Worm (Caenorhabditis elegans) whole organism, young adult: ENCODE measurements around the gene F22H10.11.

ENCODE experiments used
- B0261.1 ChIP-seq: sonication (generic microtip); optimal IDR thresholded peaks from 2 replicates; lab custom pipeline; 2016; ENCODE audit warnings: mild to moderate bottlenecking, missing genetic modification characterization, moderate library complexity, missing compliant biosample characterization
- C17E4.6 ChIP-seq: fragments of 200-800 bp; sonication (Bioruptor generic); IDR thresholded peaks from 2 replicates; pipeline ENCODE4 v1.3.6; 2022; ENCODE audit warnings: missing genetic modification reagents, missing genetic modification characterization, missing compliant biosample characterization
- F10E7.11 ChIP-seq: sonication (generic microtip); optimal IDR thresholded peaks from 2 replicates; lab custom pipeline; 2017; ENCODE audit warnings: mild to moderate bottlenecking, missing genetic modification characterization, moderate library complexity, missing compliant biosample characterization
- F33H1.4 ChIP-seq: fragments of 200-800 bp; sonication (Bioruptor generic); IDR thresholded peaks from 2 replicates; pipeline ENCODE4 v1.3.6; 2022; ENCODE audit warnings: missing genetic modification reagents, missing genetic modification characterization, missing compliant biosample characterization
- F39B2.1 ChIP-seq: fragments of 200-800 bp; sonication (Bioruptor generic); IDR thresholded peaks from 2 replicates; pipeline ENCODE4 v1.3.6; 2022; ENCODE audit warnings: missing genetic modification reagents, missing genetic modification characterization, missing compliant biosample characterization
- K12H6.12 ChIP-seq: fragments of 200-800 bp; sonication (Bioruptor generic); optimal IDR thresholded peaks from 2 replicates; lab custom pipeline; 2018; ENCODE audit warnings: mild to moderate bottlenecking, missing genetic modification characterization, missing compliant biosample characterization
- T26A5.8 ChIP-seq: sonication (generic microtip); optimal IDR thresholded peaks from 2 replicates; lab custom pipeline; 2016; ENCODE audit warnings: missing genetic modification characterization, missing compliant biosample characterization
- Y53F4B.3 ChIP-seq: fragments of 200-800 bp; sonication (Bioruptor generic); IDR thresholded peaks from 2 replicates; pipeline ENCODE4 v1.3.6; 2022; ENCODE audit warnings: missing genetic modification reagents, missing genetic modification characterization, missing compliant biosample characterization
- Y53G8AR.9 ChIP-seq: fragments of 200-800 bp; sonication (Bioruptor generic); conservative IDR thresholded peaks from 2 replicates; pipeline ENCODE4 v1.3.6; 2022; ENCODE audit warnings: missing genetic modification reagents, missing genetic modification characterization, missing compliant biosample characterization
- Y67H2A.10 ChIP-seq: fragments of 200-800 bp; sonication (Bioruptor generic); conservative IDR thresholded peaks from 2 replicates; pipeline ENCODE4 v1.3.6; 2022; ENCODE audit warnings: missing genetic modification reagents, missing genetic modification characterization, missing compliant biosample characterization
- Y79H2A.3 ChIP-seq: fragments of 200-800 bp; sonication (Bioruptor generic); conservative IDR thresholded peaks from 2 replicates; pipeline ENCODE4 v1.3.6; 2022; ENCODE audit warnings: missing genetic modification reagents, missing genetic modification characterization, missing compliant biosample characterization
- Y95B8A.8 ChIP-seq: fragments of 200-800 bp; sonication (Bioruptor generic); IDR thresholded peaks from 2 replicates; pipeline ENCODE4 v1.3.6; 2022; ENCODE audit warnings: missing genetic modification reagents, missing genetic modification characterization, missing compliant biosample characterization
- akir-1 ChIP-seq: fragments of 200-800 bp; sonication (Bioruptor generic); optimal IDR thresholded peaks from 2 replicates; lab custom pipeline; 2018; ENCODE audit warnings: mild to moderate bottlenecking, missing genetic modification characterization, moderate library complexity, missing compliant biosample characterization
- aptf-2 ChIP-seq: fragments of 200-800 bp; sonication (Bioruptor generic); conservative IDR thresholded peaks from 2 replicates; pipeline ENCODE4 v1.3.6; 2022; ENCODE audit warnings: missing genetic modification reagents, missing genetic modification characterization, missing compliant biosample characterization
- atf-7 ChIP-seq: sonication (generic microtip); optimal IDR thresholded peaks from 2 replicates; lab custom pipeline; 2017; ENCODE audit warnings: mild to moderate bottlenecking, missing genetic modification characterization, missing compliant biosample characterization
- athp-1 ChIP-seq: sonication (generic microtip); optimal IDR thresholded peaks from 2 replicates; lab custom pipeline; 2017; ENCODE audit warnings: mild to moderate bottlenecking, missing genetic modification characterization, missing compliant biosample characterization
- attf-6 ChIP-seq: fragments of 200-800 bp; sonication (Bioruptor generic); IDR thresholded peaks from 2 replicates; pipeline ENCODE4 v1.3.6; 2022; ENCODE audit warnings: missing genetic modification reagents, missing genetic modification characterization, missing compliant biosample characterization
- bed-1 ChIP-seq: fragments of 200-800 bp; sonication (Bioruptor generic); IDR thresholded peaks from 2 replicates; pipeline ENCODE4 v1.3.6; 2022; ENCODE audit warnings: missing genetic modification reagents, missing genetic modification characterization, missing compliant biosample characterization
- ccch-3 ChIP-seq: fragments of 200-800 bp; sonication (Bioruptor generic); optimal IDR thresholded peaks from 2 replicates; lab custom pipeline; 2018; ENCODE audit warnings: mild to moderate bottlenecking, missing genetic modification characterization, missing compliant biosample characterization
- cebp-1 ChIP-seq, 2 experiments: fragments of 200-800 bp in 1 of 2; sonication (Bioruptor generic) in 1 of 2; sonication (generic microtip) in 1 of 2; IDR thresholded peaks in 1 of 2; optimal IDR thresholded peaks in 1 of 2; 2 replicates each; pipeline versions ENCODE4 v1.3.6 to Lab custom; 2017 to 2022; ENCODE audit warnings: missing compliant biosample characterization in 2 of 2, missing genetic modification characterization in 2 of 2, mild to moderate bottlenecking in 1 of 2, missing genetic modification reagents in 1 of 2, moderate library complexity in 1 of 2
- ceh-100 ChIP-seq: fragments of 200-800 bp; sonication (Bioruptor generic); IDR thresholded peaks from 2 replicates; pipeline ENCODE4 v1.3.6; 2022; ENCODE audit warnings: missing genetic modification reagents, missing genetic modification characterization, missing compliant biosample characterization
- ceh-40 ChIP-seq: fragments of 200-800 bp; sonication (Bioruptor generic); IDR thresholded peaks from 2 replicates; pipeline ENCODE4 v1.3.6; 2022; ENCODE audit warnings: missing genetic modification characterization, missing compliant biosample characterization
- ceh-91 ChIP-seq: fragments of 200-800 bp; sonication (Bioruptor generic); IDR thresholded peaks from 2 replicates; pipeline ENCODE4 v1.3.6; 2022; ENCODE audit warnings: missing genetic modification reagents, missing genetic modification characterization, missing compliant biosample characterization
- chd-7 ChIP-seq: sonication (generic microtip); optimal IDR thresholded peaks from 2 replicates; lab custom pipeline; 2016; ENCODE audit warnings: mild to moderate bottlenecking, missing genetic modification characterization, moderate library complexity, missing compliant biosample characterization
- dox-1 ChIP-seq: fragments of 200-800 bp; sonication (Bioruptor generic); IDR thresholded peaks from 2 replicates; pipeline ENCODE4 v1.3.6; 2022; ENCODE audit warnings: missing genetic modification reagents, missing genetic modification characterization, missing compliant biosample characterization
- dpff-1 ChIP-seq: sonication (generic microtip); optimal IDR thresholded peaks from 2 replicates; lab custom pipeline; 2017; ENCODE audit warnings: mild to moderate bottlenecking, missing genetic modification characterization, missing compliant biosample characterization
- egl-18 ChIP-seq: fragments of 200-800 bp; sonication (Bioruptor generic); IDR thresholded peaks from 2 replicates; pipeline ENCODE4 v1.3.6; 2022; ENCODE audit warnings: missing genetic modification reagents, missing genetic modification characterization, missing compliant biosample characterization
- hlh-26 ChIP-seq: fragments of 200-800 bp; sonication (Bioruptor generic); conservative IDR thresholded peaks from 2 replicates; pipeline ENCODE4 v1.3.6; 2022; ENCODE audit warnings: missing genetic modification reagents, missing genetic modification characterization, missing compliant biosample characterization
- hmg-1.2 ChIP-seq: fragments of 200-800 bp; sonication (Bioruptor generic); IDR thresholded peaks from 2 replicates; pipeline ENCODE4 v1.3.6; 2022; ENCODE audit warnings: missing genetic modification reagents, missing genetic modification characterization, missing compliant biosample characterization
- let-526 ChIP-seq: fragments of 200-800 bp; sonication (Bioruptor generic); IDR thresholded peaks from 2 replicates; pipeline ENCODE4 v1.3.6; 2022; ENCODE audit warnings: missing genetic modification reagents, missing genetic modification characterization, missing compliant biosample characterization
- let-607 ChIP-seq, 2 experiments: fragments of 200-800 bp in 1 of 2; sonication (Bioruptor generic) in 1 of 2; sonication (generic microtip) in 1 of 2; optimal IDR thresholded peaks; 2 replicates each; lab custom pipeline; 2016 to 2018; ENCODE audit warnings: mild to moderate bottlenecking in 2 of 2, missing compliant biosample characterization in 2 of 2, missing genetic modification characterization in 2 of 2, moderate library complexity in 2 of 2, missing genotype in 1 of 2
- lin-26 ChIP-seq: fragments of 200-800 bp; sonication (Bioruptor generic); IDR thresholded peaks from 2 replicates; pipeline ENCODE4 v1.3.6; 2022; ENCODE audit warnings: missing genetic modification reagents, missing genetic modification characterization, missing compliant biosample characterization
- lir-1 ChIP-seq: fragments of 200-800 bp; sonication (Bioruptor generic); conservative IDR thresholded peaks from 2 replicates; pipeline ENCODE4 v1.3.6; 2022; ENCODE audit warnings: missing genetic modification reagents, missing genetic modification characterization, missing compliant biosample characterization
- madf-6 ChIP-seq: fragments of 200-800 bp; sonication (Bioruptor generic); IDR thresholded peaks from 2 replicates; pipeline ENCODE4 v1.3.6; 2022; ENCODE audit warnings: missing genetic modification reagents, missing genetic modification characterization, missing compliant biosample characterization
- madf-8 ChIP-seq: fragments of 200-800 bp; sonication (Bioruptor generic); conservative IDR thresholded peaks from 2 replicates; pipeline ENCODE4 v1.3.6; 2022; ENCODE audit warnings: missing genetic modification reagents, missing genetic modification characterization, missing compliant biosample characterization
- mes-4 ChIP-seq: sonication (generic microtip); optimal IDR thresholded peaks from 2 replicates; lab custom pipeline; 2016; ENCODE audit warnings: missing genotype, missing genetic modification characterization, missing compliant biosample characterization
- mxl-1 ChIP-seq: sonication (generic microtip); optimal IDR thresholded peaks from 2 replicates; lab custom pipeline; 2016; ENCODE audit warnings: missing genetic modification characterization, missing compliant biosample characterization
- nfya-2 ChIP-seq: fragments of 200-800 bp; sonication (Bioruptor generic); IDR thresholded peaks from 2 replicates; pipeline ENCODE4 v1.3.6; 2022; ENCODE audit warnings: missing genetic modification reagents, missing genetic modification characterization, missing compliant biosample characterization
- nhr-80 ChIP-seq: sonication (generic microtip); optimal IDR thresholded peaks from 2 replicates; lab custom pipeline; 2016; ENCODE audit warnings: missing genetic modification characterization, missing compliant biosample characterization
- nhr-90 ChIP-seq: sonication (generic microtip); optimal IDR thresholded peaks from 2 replicates; lab custom pipeline; 2016; ENCODE audit warnings: missing genotype, mild to moderate bottlenecking, missing genetic modification characterization, missing compliant biosample characterization
- pha-4 ChIP-seq: fragments of 150-350 bp; sonication (generic microtip); optimal IDR thresholded peaks from 2 replicates; lab custom pipeline; 2014; ENCODE audit warnings: missing biosample characterization, missing genetic modification reagents, missing genetic modification characterization
- snpc-1.3 ChIP-seq: sonication (generic microtip); optimal IDR thresholded peaks from 2 replicates; lab custom pipeline; 2017; ENCODE audit warnings: missing genetic modification characterization, mild to moderate bottlenecking, missing compliant biosample characterization, antibody characterized with exemption, moderate library complexity, missing genotype, missing genetic modification reagents; ENCODE audit not compliant: insufficient read depth
- sptf-2 ChIP-seq: fragments of 200-800 bp; sonication (Bioruptor generic); optimal IDR thresholded peaks from 2 replicates; lab custom pipeline; 2018; ENCODE audit warnings: mild to moderate bottlenecking, missing genetic modification characterization, missing compliant biosample characterization
- tbp1 ChIP-seq: fragments of 200-800 bp; sonication (Bioruptor generic); optimal IDR thresholded peaks from 2 replicates; lab custom pipeline; 2018; ENCODE audit warnings: mild to moderate bottlenecking, missing genetic modification characterization, missing compliant biosample characterization
- tlf-1 ChIP-seq: fragments of 200-800 bp; sonication (Bioruptor generic); optimal IDR thresholded peaks from 2 replicates; lab custom pipeline; 2018; ENCODE audit warnings: mild to moderate bottlenecking, missing genetic modification characterization, missing compliant biosample characterization
- unc-130 ChIP-seq: sonication (generic microtip); optimal IDR thresholded peaks from 2 replicates; lab custom pipeline; 2016; ENCODE audit warnings: missing genetic modification reagents, missing genetic modification characterization, missing compliant biosample characterization
- zim-3 ChIP-seq: sonication (generic microtip); optimal IDR thresholded peaks from 2 replicates; lab custom pipeline; 2017; ENCODE audit warnings: mild to moderate bottlenecking, missing genetic modification characterization, moderate library complexity, missing compliant biosample characterization
- ztf-25 ChIP-seq: fragments of 200-800 bp; sonication (Bioruptor generic); IDR thresholded peaks from 2 replicates; pipeline ENCODE4 v1.3.6; 2022; ENCODE audit warnings: missing genetic modification reagents, missing genetic modification characterization, missing compliant biosample characterization

Gene F22H10.11

DNA sequence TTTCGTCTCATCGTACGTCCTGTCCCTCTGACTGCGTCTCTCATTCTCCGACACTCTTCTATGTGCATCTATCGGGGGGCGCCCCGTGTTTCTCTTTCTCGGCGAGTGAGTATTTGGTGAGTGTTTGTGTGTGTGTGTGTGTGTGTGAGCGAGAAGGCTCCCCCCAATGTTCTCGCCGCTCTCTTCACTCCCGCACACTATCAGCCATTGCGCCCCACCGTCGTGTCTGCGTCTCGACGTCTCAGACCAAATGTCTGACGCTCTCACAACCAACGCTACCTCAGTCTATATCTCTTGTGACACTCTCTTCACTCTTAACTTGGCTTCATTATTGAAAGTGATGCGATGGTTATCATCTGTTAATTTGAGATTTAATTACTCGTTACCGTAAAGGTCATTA is 39.0 kb upstream of the F22H10.11 start (continued):
- TF ChIP-seq let-607 (tag; optimal IDR thresholded peaks at IDR 0.05; lab: Kevin White, UChicago) (peak; percentile 60 to 61), nhr-90 (tag; lab: Kevin White, UChicago) (peak; percentile 63), F39B2.1 (no peak), tlf-1 (peak; percentile 52), F33H1.4 (GFP tag; lab: Robert Waterston, UW) (no peak), athp-1 (tag; lab: Kevin White, UChicago) (peak; percentile 51), B0261.1 (peak; percentile 5), snpc-1.3 (peak; percentile 2), egl-18 (GFP tag; lab: Robert Waterston, UW) (0 out of 2 replicates have a peak, but pooled peaks have one; percentile 55), Y53F4B.3 (no peak), Y67H2A.10 (GFP tag; lab: Robert Waterston, UW) (no peak), nfya-2 (GFP tag; lab: Robert Waterston, UW) (no peak), T26A5.8 (tag; lab: Kevin White, UChicago) (no peak), tbp1 (GFP tag; lab: Kevin White, UChicago) (peak; percentile 63), F10E7.11 (tag; lab: Kevin White, UChicago) (peak; percentile 40), chd-7 (peak; percentile 91), pha-4 (tag; lab: Kevin White, UChicago) (no peak), nhr-80 (tag; lab: Kevin White, UChicago) (peak; percentile 94), C17E4.6 (no peak), Y79H2A.3 (0 out of 2 replicates have a peak, but pooled peaks have one; percentile 28), ceh-91 (GFP tag; lab: Robert Waterston, UW) (no peak; the same call in 1 of the 2 replicates), ceh-100 (GFP tag; lab: Robert Waterston, UW) (no peak), ztf-25 (GFP tag; lab: Robert Waterston, UW) (no peak), bed-1 (GFP tag; lab: Robert Waterston, UW) (0 out of 2 replicates have a peak, but pooled peaks have one; percentile 47), madf-8 (no peak), zim-3 (tag; lab: Kevin White, UChicago) (no peak), atf-7 (tag; lab: Kevin White, UChicago) (peak; percentile 82), ceh-40 (GFP tag; lab: Robert Waterston, UW) (no peak), attf-6 (GFP tag; lab: Robert Waterston, UW) (no peak), let-526 (GFP tag; lab: Robert Waterston, UW) (peak; percentile 86), cebp-1 (GFP tag; IDR thresholded peaks at IDR 0.05; lab: Robert Waterston, UW) (peak; percentile 67), cebp-1 (tag; optimal IDR thresholded peaks at IDR 0.05; lab: Kevin White, UChicago) (peak; percentile 89), hlh-26 (GFP tag; lab: Robert Waterston, UW) (no peak), akir-1 (GFP tag; lab: Kevin White, UChicago) (peak; percentile 31), hmg-1.2 (peak; percentile 90), Y53G8AR.9 (GFP tag; lab: Robert Waterston, UW) (0 out of 2 replicates have a peak, but pooled peaks have one; percentile 63), dpff-1 (tag; lab: Kevin White, UChicago) (no peak), K12H6.12 (tag; lab: Kevin White, UChicago) (peak; percentile 95), Y95B8A.8 (GFP tag; lab: Robert Waterston, UW) (0 out of 2 replicates have a peak, but pooled peaks have one; percentile 39), dox-1 (GFP tag; lab: Robert Waterston, UW) (peak; percentile 91), mes-4 (no peak), aptf-2 (GFP tag; lab: Robert Waterston, UW) (0 out of 2 replicates have a peak, but pooled peaks have one; percentile 21), unc-130 (GFP tag; lab: Kevin White, UChicago) (no peak), mxl-1 (no peak), sptf-2 (GFP tag; lab: Kevin White, UChicago) (no peak), lin-26 (GFP tag; lab: Robert Waterston, UW) (peak; percentile 84), ccch-3 (no peak), madf-6 (GFP tag; lab: Robert Waterston, UW) (no peak), lir-1 (peak; percentile 100)
- TF ChIP-seq, all 124 proteins: peak for 62
